Fruit fly (Drosophila melanogaster): Measurements from ENCODE around the gene CG32374.

Gene CG32374

DNA sequence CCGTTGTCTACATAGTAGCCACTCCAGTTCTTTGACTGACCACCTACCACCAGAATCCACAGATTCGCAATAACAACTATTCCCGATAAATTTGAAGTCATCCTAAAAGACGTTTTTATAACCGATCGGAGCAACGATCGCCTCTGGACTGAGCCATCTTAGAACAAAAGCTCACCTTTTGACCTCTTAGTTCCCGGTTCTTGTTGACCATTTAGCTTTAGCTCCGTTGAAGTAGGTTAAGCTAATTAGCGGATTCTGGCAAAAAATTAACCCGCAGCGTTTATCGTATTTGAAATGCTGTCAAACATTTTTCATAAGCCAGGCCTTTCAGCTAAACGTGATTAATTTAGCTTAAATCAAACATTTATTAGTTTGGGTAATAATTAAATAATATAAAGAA lies at the start of gene CG32374:
CG32374 (minus strand) TSS at position 101 of the 400 bp plus-strand sequence.
- no peak for TF ChIP-seq CG17801 (GFP tag; optimal IDR thresholded peaks at IDR 0.05; ENCODE audit: partially characterized antibody)

DNA sequence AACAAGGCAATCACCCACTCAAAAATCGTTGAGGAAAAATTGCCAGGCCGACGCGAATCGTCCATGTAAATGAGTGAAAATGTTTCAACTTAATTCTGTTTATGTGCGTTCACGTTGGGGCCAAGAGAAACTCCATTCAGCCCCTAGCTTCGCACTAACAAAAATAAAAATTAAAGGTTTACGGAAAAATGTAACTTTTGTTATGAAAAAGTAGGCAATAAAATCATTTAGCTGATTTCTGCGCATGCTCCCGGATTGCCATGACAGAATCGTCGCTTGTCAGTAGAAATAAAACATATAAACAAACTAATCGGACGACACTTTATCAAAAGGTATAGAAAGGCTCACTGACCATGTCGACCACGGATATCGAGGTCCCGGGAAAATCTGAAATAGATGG lies 42.2 kb upstream of the CG32374 start, which contains the start of gene mmm:
mmm (plus strand) TSS at position 301 of the 400 bp plus-strand sequence.
- TF ChIP-seq CG17801 (GFP tag; optimal IDR thresholded peaks at IDR 0.05; ENCODE audit: partially characterized antibody): no peak

DNA sequence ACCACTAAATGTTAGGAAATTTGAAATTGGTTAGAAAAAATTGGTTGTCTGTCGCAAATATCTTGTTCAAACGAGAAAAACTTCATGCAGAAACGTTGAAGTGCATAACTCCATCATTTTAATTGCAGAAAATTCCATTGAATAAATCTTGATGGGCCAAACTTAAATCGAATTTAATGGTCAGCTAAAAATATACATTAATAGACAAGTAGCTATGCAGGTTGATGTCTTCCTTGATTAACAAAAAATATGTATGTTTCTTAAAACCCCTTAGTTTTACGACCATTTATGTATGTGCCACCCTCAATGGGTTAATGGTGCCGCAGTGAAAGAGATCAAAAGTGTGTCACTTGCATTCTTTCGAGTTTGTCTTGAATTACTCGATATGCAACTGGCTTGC lies 32.0 kb upstream of the CG32374 start:
- no peak for TF ChIP-seq CG17801 (GFP tag; optimal IDR thresholded peaks at IDR 0.05; ENCODE audit: partially characterized antibody)

DNA sequence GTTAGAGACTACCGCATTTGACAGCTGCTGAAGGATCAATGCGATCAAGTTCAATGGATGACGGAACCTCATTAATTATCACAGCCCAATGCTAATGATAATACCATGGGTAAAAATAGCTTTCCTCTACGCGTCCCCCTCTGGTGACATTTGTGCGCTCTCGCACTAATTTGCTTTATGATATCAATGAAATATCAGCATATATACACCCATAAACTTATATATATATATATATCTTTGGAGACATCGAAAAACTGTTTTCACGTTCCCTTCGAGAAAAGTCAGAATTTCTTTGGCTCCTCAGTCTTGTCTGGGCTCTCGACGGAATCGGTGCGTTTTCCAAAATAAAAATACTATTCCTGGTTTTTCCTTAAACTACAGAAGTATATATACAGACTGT lies 21.3 kb upstream of the CG32374 start, which contains the start of gene frac:
frac (plus strand) TSS at position 301 of the 400 bp plus-strand sequence.
- no peak for TF ChIP-seq CG17801 (GFP tag; optimal IDR thresholded peaks at IDR 0.05; ENCODE audit: partially characterized antibody)

DNA sequence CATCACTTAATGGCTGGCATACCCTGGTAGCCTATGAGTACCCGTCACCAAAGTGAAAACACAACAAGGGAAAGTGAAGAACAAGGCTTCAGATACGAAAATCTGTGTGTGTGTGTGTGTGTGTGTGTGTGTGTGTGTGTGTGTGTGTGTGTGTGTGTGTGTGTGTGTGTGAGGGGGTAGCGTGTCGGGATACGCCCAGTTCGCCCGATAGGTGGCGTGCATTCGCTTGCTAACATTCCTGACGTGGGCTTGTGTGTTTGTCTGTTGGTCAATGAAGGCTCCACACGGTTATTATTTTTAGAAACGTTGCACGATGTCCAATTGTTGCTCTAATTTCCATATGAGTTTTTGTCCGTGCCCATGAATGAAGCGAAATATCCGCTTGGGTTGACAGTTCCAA lies 19.6 kb upstream of the CG32374 start:
- TF ChIP-seq CG17801 (GFP tag; optimal IDR thresholded peaks at IDR 0.05; ENCODE audit: partially characterized antibody): no peak

DNA sequence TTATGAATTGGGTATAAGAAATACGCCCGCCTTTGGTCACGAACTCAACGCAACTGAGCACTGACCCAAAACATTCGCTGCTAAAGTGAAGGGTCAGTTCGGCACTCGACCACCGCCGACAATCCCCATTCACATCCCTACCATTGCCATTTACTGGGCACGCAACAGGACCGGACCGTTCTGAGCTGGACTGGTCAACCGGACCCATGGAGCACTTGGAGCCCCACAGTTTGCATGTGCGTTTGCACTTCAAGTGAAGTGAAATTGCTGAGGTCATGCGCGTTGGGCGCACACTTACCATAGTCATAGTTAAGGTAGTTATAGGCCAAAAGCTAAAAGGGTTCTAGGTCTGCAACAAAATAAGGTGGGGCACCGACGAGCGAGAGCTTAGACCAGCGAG lies 19.0 kb upstream of the CG32374 start, which contains the start of gene CG14837:
CG14837 (minus strand) TSS at position 101 of the 400 bp plus-strand sequence.
- no peak for TF ChIP-seq CG17801 (GFP tag; optimal IDR thresholded peaks at IDR 0.05; ENCODE audit: partially characterized antibody)

DNA sequence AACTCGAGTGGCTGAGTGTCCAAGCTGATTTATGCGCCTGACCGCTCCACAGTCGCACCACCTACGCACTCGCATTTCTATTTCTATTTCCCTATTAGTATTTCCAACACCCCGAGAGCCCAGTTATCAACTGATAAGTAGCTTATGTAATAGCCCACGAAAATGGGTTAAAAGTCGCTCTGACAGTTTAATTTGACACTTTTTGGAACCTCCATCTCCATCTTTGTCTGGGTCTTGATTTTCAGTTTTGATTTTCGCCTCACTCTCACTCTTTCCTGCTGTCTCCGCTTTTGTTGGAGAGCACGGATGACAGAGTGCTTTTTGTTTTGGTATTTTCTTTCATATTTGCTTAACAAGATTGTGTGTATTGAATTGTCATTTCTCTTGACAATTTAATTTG lies 12.1 kb upstream of the CG32374 start:
- no peak for TF ChIP-seq CG17801 (GFP tag; optimal IDR thresholded peaks at IDR 0.05; ENCODE audit: partially characterized antibody)

DNA sequence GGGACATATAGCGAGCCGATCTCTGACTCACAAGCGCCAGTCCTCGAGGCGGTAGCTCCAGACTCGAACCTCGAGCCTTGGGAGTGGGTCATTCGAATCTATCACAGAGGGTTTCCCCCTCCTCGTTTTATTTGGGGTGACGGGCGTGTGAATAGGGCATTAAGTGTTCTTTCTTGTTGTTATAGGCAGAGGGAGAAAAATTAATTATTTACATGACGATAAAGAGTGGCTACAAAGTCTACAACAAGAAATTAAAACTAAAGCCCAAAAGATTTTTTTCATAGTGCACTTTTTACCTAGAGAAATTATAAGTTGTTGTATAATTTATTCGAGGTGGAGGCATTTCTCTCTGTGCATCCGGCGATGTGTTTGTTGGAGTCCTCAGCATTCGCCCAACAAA lies 11.5 kb upstream of the CG32374 start:
- TF ChIP-seq CG17801 (GFP tag; optimal IDR thresholded peaks at IDR 0.05; ENCODE audit: partially characterized antibody): no peak

DNA sequence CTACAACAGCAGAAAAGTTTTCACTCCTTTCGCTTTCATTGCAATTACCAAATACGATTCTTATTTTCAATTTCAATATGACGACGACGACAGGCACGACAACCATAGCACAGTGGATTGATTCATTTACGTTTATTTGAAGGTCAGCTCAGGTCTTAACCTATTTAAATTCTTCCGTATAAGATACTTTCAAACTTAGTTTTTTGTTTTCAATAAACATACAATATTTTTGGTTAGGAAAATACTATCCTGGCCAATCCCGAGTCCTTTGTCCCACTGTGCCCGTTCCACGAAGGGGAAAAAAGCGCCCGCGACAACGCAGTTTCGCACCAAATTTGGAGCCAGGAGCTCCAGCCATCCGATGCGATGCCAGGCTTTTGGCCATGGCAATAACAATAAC lies 9.3 kb upstream of the CG32374 start:
- no peak for TF ChIP-seq CG17801 (GFP tag; optimal IDR thresholded peaks at IDR 0.05; ENCODE audit: partially characterized antibody)

DNA sequence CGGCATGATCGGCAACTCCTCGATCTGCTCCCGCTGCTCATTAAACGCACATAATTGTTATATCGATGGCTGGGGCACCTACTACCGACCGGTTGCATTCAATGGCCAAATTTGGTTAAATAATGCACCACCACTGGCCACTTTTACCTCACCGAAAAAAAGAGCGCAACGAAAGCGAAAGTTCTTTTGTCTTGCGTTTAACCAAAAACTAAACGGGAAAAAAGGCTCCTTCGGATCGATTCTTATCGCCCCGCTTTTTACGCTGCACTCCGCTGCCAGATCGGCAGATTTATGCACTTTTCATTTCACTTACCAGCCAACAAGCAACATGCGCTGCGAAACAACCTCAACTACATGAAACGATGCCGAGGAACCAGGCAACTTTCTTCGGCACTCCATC lies 4.6 kb upstream of the CG32374 start:
- no peak for TF ChIP-seq CG17801 (GFP tag; optimal IDR thresholded peaks at IDR 0.05; ENCODE audit: partially characterized antibody)

DNA sequence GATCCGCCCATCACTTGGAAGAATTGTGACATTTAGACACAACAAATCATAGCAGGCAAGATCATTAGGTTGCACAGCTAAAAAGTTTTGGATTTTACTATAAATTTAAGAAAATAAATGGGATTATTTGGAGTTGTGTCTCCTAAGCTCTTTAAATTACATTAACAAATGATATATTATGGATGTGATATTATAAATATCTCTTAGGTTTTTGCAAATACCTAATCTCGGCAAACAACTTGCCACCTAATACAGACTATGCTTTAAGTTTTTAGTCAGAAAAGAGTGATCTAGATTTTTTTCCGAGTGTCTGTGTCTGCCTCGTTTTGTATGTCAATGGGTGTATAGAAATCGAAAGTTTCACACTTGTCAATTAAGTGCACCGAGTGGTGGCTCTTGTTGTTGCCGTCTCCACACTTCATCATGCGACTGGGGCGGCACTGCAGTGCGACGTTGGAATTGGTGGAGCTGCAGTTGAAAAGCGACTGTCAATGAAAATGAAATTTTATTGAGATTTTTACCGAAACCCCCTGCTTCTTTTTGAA lies 3.7 kb upstream of the CG32374 start:
- TF ChIP-seq CG17801 (GFP tag; optimal IDR thresholded peaks at IDR 0.05; ENCODE audit: partially characterized antibody): no peak

DNA sequence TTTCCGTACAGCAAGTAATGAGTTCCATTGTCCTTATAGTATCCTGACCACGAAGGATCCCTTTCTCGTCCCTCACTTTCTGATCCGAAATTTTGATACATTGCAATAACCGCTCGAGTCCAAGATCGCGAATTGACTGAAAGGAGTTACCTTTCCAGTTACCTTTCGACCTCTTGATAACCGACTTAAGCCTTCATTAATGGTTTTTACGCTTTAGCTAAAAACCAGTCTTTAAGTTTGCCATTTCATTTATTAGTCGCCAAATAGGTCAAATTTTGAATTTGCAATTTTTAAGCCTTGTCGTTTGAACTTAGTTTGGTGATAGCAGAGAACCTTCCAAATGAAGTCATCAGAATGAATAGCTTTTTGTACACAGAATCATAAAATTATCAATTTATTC lies 1.4 kb upstream of the CG32374 start, which contains the start of gene CG32376:
CG32376 (minus strand) TSS at position 101 of the 400 bp plus-strand sequence.
- TF ChIP-seq CG17801 (GFP tag; optimal IDR thresholded peaks at IDR 0.05; ENCODE audit: partially characterized antibody): no peak

DNA sequence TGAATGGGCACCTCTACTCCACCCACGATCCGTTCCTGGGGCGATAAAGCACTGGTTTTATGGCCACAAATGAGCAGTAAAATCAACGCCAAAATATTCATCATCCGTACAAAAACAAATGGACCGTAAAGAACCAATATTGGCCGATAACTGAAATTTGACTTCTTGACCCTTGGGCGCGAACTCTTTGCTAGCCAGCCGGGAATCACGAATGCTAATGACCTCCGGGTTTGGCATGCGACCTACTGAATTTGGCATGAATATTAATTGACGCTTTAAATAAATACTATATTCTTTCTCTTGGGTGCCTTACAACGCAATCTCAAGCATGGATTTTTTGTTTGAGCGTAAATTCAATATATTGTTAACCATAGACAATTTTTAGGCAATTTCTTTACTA lies 1.2 kb downstream of the CG32374 start, which contains the start of gene CG16998:
CG16998 (minus strand) TSS at position 101 of the 400 bp plus-strand sequence.
- TF ChIP-seq CG17801 (GFP tag; optimal IDR thresholded peaks at IDR 0.05; ENCODE audit: partially characterized antibody): no peak

DNA sequence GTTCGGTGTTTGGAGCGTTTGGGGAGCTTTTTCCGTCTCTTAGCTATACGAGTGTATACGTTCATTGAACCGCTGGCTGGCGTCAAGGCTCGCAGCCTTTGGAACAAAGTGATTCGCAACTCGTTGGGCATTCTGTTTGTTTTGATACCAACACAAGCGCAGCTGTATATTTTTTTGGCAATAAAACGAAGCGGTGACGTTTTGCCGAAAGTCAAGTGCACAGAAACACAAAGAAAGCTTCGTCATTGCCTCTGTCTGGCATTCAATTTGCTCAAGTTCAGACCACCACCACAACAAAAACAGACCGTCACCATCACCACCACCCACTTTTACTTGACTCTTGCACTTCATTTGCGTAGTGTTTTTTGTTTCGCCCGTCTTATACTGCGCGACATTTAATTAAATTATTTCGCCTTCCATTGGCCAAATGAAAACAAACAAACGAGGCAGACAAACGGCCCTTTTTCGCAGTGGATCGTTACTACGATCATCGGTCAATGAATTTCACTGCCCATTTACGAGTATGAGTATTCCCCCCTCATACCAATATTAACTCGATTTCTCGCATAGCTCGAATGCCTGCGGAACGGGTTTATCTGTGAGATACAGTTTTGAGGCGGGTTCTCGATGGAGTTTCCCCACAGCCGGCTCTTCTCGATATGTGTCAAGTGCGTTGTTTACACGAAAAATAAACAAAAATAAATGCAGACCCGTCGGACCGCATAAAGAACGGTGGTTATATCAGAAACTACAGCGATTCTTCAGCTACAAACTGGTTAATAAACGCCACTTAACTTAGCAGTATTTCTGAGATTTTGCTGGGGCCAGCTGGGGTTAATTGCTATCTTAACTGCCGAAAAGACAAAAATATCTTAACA lies 10.3 kb downstream of the CG32374 start:
- TF ChIP-seq CG17801 (GFP tag; optimal IDR thresholded peaks at IDR 0.05; ENCODE audit: partially characterized antibody): no peak

DNA sequence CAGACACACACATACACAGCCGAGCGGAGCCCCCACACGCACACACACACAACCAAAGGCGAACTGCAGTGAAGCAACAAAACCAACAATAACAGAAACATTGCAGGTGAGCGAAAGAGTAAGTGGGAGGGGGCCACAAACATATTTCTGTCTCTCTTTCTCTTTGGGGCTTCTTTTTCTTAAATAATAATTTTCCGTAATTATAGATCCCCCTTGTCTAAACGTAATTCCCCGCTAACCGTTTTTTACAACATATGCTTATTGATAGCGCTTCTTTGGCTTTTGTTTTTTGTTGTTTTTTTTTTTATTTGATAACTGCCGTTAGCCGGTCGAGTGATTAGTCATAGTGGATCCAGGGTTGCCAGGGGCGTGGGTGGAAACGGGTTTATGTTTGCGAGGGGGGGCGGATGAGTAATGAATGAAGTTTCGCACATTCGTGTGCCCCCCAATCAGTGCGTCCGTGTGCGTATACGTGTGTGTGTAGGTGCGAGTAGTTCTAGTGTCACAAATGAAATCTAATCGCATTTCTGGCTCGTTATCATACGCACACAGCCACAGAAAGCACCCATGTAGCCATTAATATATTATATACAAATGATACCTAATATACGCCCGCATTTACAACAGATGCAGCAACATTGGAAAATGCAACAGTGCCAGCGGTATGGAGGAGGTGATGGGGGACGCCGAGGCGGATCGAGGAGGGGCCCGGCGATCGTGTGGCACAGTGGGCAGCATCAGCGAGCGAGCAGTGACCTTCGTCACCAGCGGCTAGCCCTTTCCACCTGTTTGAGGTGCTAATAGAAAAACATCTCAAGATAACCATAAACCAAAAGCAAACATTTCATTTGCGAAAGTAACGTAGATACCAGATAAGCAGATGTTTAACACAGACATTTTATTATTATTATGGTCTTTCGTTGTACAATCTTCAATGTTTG lies 11.6 kb downstream of the CG32374 start:
- TF ChIP-seq CG17801 (GFP tag; optimal IDR thresholded peaks at IDR 0.05; ENCODE audit: partially characterized antibody): no peak

Data from ovary, adult (tissue).